Fruit fly (Drosophila melanogaster) whole organism, adult: ENCODE data around the gene Mical.

Experiments used
- CG11617 ChIP-seq: fragments of 200-800 bp; sonication (Bioruptor generic); optimal IDR thresholded peaks from 2 replicates; lab custom pipeline; 2017; ENCODE audit warnings: mild to moderate bottlenecking, missing biosample characterization, missing genetic modification reagents, missing genetic modification characterization
- CG12768 ChIP-seq: fragments of 200-800 bp; sonication (Bioruptor generic); optimal IDR thresholded peaks from 2 replicates; lab custom pipeline; 2017; ENCODE audit warnings: missing biosample characterization, missing genetic modification characterization, mild to moderate bottlenecking, moderate library complexity, missing genetic modification reagents
- CG14711 ChIP-seq: fragments of 200-800 bp; sonication (Bioruptor generic); optimal IDR thresholded peaks from 2 replicates; lab custom pipeline; 2018; ENCODE audit warnings: missing biosample characterization, mild to moderate bottlenecking, missing genetic modification characterization, moderate library complexity
- CG1620 ChIP-seq: fragments of 200-800 bp; sonication (Bioruptor generic); optimal IDR thresholded peaks from 2 replicates; lab custom pipeline; 2016; ENCODE audit warnings: missing biosample characterization, missing genetic modification characterization
- CG33017 ChIP-seq: fragments of 200-800 bp; sonication (Bioruptor generic); optimal IDR thresholded peaks from 2 replicates; lab custom pipeline; 2018; ENCODE audit warnings: missing biosample characterization, mild to moderate bottlenecking, missing genetic modification characterization, moderate library complexity
- CG5204 ChIP-seq: fragments of 200-800 bp; sonication (Bioruptor generic); optimal IDR thresholded peaks from 2 replicates; lab custom pipeline; 2016; ENCODE audit warnings: missing biosample characterization, missing genetic modification characterization
- CG7045 ChIP-seq: fragments of 200-800 bp; sonication (Bioruptor generic); optimal IDR thresholded peaks from 2 replicates; lab custom pipeline; 2017; ENCODE audit warnings: missing biosample characterization, mild to moderate bottlenecking, missing genetic modification characterization
- CG7101 ChIP-seq: fragments of 200-800 bp; sonication (Bioruptor generic); optimal IDR thresholded peaks from 2 replicates; lab custom pipeline; 2018; ENCODE audit warnings: missing biosample characterization, mild to moderate bottlenecking, missing genetic modification characterization, moderate library complexity
- Clk ChIP-seq: fragments of 200-800 bp; sonication (Bioruptor generic); optimal IDR thresholded peaks from 2 replicates; lab custom pipeline; 2017; ENCODE audit warnings: missing biosample characterization, missing genetic modification characterization
- Crg-1 ChIP-seq: fragments of 200-800 bp; sonication (Bioruptor generic); optimal IDR thresholded peaks from 2 replicates; lab custom pipeline; 2016; ENCODE audit warnings: missing biosample characterization, missing genetic modification characterization
- Hr96 ChIP-seq: fragments of 200-800 bp; sonication (Bioruptor generic); optimal IDR thresholded peaks from 2 replicates; lab custom pipeline; 2016; ENCODE audit warnings: missing biosample characterization, missing genetic modification characterization
- Mnt ChIP-seq: fragments of 200-800 bp; sonication (Bioruptor generic); optimal IDR thresholded peaks from 2 replicates; lab custom pipeline; 2016; ENCODE audit warnings: missing biosample characterization, mild to moderate bottlenecking, missing genetic modification characterization
- bab1 ChIP-seq: fragments of 200-800 bp; sonication (Bioruptor generic); optimal IDR thresholded peaks from 3 replicates; lab custom pipeline; 2019; ENCODE audit warnings: missing biosample characterization, mild to moderate bottlenecking, missing genetic modification characterization, moderate library complexity
- cic ChIP-seq: fragments of 200-800 bp; sonication (Bioruptor generic); optimal IDR thresholded peaks from 2 replicates; lab custom pipeline; 2017; ENCODE audit warnings: missing biosample characterization, mild to moderate bottlenecking, missing genetic modification characterization, moderate library complexity
- cnc ChIP-seq, 2 experiments: fragments of >200 bp; optimal IDR thresholded peaks; 2 replicates each; lab custom pipeline; 2017
- kay ChIP-seq: fragments of 200-800 bp; sonication (Bioruptor generic); peaks from one replicate; lab custom pipeline; 2016; ENCODE audit warnings: missing biosample characterization, missing genetic modification characterization, borderline replicate concordance
- ovo ChIP-seq: fragments of 200-800 bp; sonication (Bioruptor generic); optimal IDR thresholded peaks from 2 replicates; lab custom pipeline; 2016; ENCODE audit warnings: missing biosample characterization, missing genetic modification characterization
- pad ChIP-seq: fragments of 200-800 bp; sonication (Bioruptor generic); optimal IDR thresholded peaks from 3 replicates; lab custom pipeline; 2017; ENCODE audit warnings: missing biosample characterization, missing genetic modification characterization, mild to moderate bottlenecking, moderate library complexity, missing genetic modification reagents
- tj ChIP-seq: fragments of 200-800 bp; sonication (Bioruptor generic); optimal IDR thresholded peaks from 3 replicates; lab custom pipeline; 2017; ENCODE audit warnings: missing biosample characterization, mild to moderate bottlenecking, missing genetic modification characterization, moderate library complexity
- toe ChIP-seq: fragments of 200-800 bp; sonication (Bioruptor generic); optimal IDR thresholded peaks from 2 replicates; lab custom pipeline; 2016; ENCODE audit warnings: missing biosample characterization, missing genetic modification characterization

The Mical gene

DNA sequence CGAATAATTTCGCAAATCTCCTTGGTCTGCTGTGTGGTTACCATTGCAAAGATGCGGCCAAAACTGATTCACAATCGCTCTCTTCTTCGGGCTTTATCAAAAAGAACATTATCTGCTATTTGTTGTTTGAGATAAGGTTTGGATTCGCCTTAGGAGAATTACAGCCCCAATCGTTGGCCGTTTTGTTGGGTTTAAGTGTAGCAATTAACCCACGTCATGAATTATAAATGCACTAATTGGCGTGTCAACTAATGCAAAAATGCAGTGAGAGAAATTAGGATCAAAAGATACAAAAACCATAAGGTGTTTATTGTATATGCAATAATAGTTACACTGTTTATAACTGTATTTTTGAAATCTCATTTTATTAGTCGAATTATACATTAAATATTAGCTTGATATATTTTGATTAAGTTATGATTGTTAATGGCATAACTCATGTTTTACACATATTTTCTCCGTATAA lies 32.7 kb upstream of the Mical start, which contains the start of gene Alp13:
TSS of gene Alp13 (minus strand) at position 51 of the 466 bp plus-strand sequence.
- TF ChIP-seq CG14711 (tag; lab: Kevin White, UChicago) = no peak
- peak; percentile 25 for TF ChIP-seq cic (GFP tag; lab: Kevin White, UChicago)
- no peak for TF ChIP-seq CG7045
- TF ChIP-seq CG11617 (GFP tag; lab: Kevin White, UChicago) = peak; percentile 47
- peak; percentile 7 for TF ChIP-seq kay (GFP tag; lab: Kevin White, UChicago)
- TF ChIP-seq cnc (optimal IDR thresholded peaks at IDR 0.05; lab: Kevin White, UChicago) = no peak
- TF ChIP-seq Crg-1 (GFP tag; lab: Kevin White, UChicago) = no peak
- TF ChIP-seq CG1620 = no peak
- no peak for TF ChIP-seq bab1 (GFP tag; lab: Kevin White, UChicago)
- TF ChIP-seq ovo = no peak
- peak; percentile 35 for TF ChIP-seq CG12768 (GFP tag; lab: Kevin White, UChicago)
- TF ChIP-seq tj = no peak
- no peak for TF ChIP-seq toe
- TF ChIP-seq pad = peak; percentile 24
- TF ChIP-seq Hr96 = peak; percentile 21
- no peak for TF ChIP-seq Clk (GFP tag; lab: Kevin White, UChicago)
- TF ChIP-seq CG33017 (tag; lab: Kevin White, UChicago) = peak; percentile 62
- TF ChIP-seq CG7101 = peak; percentile 49
- peak; percentile 53 for TF ChIP-seq CG5204 (GFP tag; lab: Kevin White, UChicago)
- TF ChIP-seq Mnt (GFP tag; lab: Kevin White, UChicago) = no peak

DNA sequence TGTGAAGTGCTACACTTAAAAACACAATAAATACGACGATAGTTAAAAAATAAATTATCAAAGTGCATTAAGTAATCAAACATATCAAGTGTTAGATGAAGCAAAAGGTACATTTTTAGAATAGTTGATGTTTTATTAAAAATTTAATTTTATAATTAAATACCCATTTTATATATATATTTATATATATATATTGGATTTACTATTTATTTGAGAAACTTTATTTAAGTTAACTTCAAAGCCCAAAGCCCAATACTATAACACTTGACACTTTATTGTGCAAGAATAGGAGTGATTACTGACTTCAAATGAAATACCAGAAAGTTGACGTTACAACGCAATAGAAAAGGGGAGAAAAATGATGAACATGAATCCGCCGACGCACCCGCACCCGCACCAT lies 28.1 kb upstream of the Mical start, which contains the start of gene nerfin-2:
TSS of gene nerfin-2 (plus strand) at position 301 of the 400 bp plus-strand sequence.
- TF ChIP-seq Hr96 = no peak
- TF ChIP-seq bab1 (GFP tag; lab: Kevin White, UChicago) = no peak
- no peak for TF ChIP-seq CG14711 (tag; lab: Kevin White, UChicago)
- no peak for TF ChIP-seq CG5204 (GFP tag; lab: Kevin White, UChicago)
- no peak for TF ChIP-seq Crg-1 (GFP tag; lab: Kevin White, UChicago)
- no peak for TF ChIP-seq kay (GFP tag; lab: Kevin White, UChicago)
- no peak for TF ChIP-seq pad
- TF ChIP-seq CG1620 = no peak

DNA sequence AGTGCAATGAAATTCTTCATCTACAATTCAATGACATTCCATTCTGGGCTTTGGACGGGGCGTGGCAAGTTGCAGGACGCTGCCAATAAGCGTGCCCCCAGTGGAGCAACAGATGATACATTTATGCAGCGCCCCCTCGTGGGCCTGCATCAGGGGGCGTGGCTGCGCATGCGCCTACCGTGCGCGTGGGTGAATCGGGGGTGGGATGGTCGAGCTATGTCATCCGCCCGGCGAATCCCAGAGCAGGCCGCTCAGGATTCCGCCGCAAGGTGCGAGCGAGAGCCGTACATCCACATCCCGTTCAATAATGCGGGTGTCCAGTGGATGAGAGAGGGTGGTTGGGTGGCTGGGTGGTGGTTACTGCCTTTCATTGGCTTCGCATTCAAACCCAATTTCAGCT lies 27.5 kb upstream of the Mical start:
- TF ChIP-seq CG11617 (GFP tag; lab: Kevin White, UChicago) = no peak
- TF ChIP-seq bab1 (GFP tag; lab: Kevin White, UChicago) = no peak
- no peak for TF ChIP-seq ovo
- no peak for TF ChIP-seq Crg-1 (GFP tag; lab: Kevin White, UChicago)
- TF ChIP-seq CG5204 (GFP tag; lab: Kevin White, UChicago) = no peak
- TF ChIP-seq CG7045 = no peak
- no peak for TF ChIP-seq CG12768 (GFP tag; lab: Kevin White, UChicago)
- no peak for TF ChIP-seq CG14711 (tag; lab: Kevin White, UChicago)
- TF ChIP-seq Hr96 = no peak
- no peak for TF ChIP-seq tj
- no peak for TF ChIP-seq toe
- TF ChIP-seq Mnt (GFP tag; lab: Kevin White, UChicago) = no peak
- no peak for TF ChIP-seq CG33017 (tag; lab: Kevin White, UChicago)
- no peak for TF ChIP-seq kay (GFP tag; lab: Kevin White, UChicago)
- no peak for TF ChIP-seq cnc (optimal IDR thresholded peaks at IDR 0.05; lab: Kevin White, UChicago)
- TF ChIP-seq pad = no peak
- no peak for TF ChIP-seq Clk (GFP tag; lab: Kevin White, UChicago)
- TF ChIP-seq CG1620 = no peak

DNA sequence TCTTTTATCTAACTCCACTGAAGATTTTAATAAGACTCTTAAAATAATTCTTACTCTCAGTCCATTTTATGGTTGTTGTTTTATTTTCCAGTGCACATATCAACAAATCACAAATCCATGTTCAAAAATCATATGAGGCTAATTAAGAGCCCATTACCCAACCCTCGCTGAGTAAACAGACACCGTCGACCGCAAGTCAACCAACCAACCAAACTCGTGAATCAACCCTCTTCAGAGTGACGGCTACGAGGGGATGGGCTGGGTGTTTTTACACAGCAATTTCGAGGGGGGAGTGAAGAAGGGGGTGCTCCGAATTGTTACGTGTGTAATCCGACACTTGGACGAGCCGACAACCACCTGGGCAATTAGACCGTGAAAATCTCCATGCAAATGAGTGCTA lies 26.1 kb upstream of the Mical start:
- no peak for TF ChIP-seq toe
- no peak for TF ChIP-seq CG33017 (tag; lab: Kevin White, UChicago)
- TF ChIP-seq tj = no peak
- TF ChIP-seq Mnt (GFP tag; lab: Kevin White, UChicago) = no peak
- no peak for TF ChIP-seq CG14711 (tag; lab: Kevin White, UChicago)
- TF ChIP-seq CG5204 (GFP tag; lab: Kevin White, UChicago) = no peak
- TF ChIP-seq CG1620 = no peak
- TF ChIP-seq cnc (optimal IDR thresholded peaks at IDR 0.05; lab: Kevin White, UChicago) = no peak
- no peak for TF ChIP-seq pad
- TF ChIP-seq Hr96 = no peak
- TF ChIP-seq CG11617 (GFP tag; lab: Kevin White, UChicago) = no peak
- TF ChIP-seq CG7101 = no peak
- TF ChIP-seq bab1 (GFP tag; lab: Kevin White, UChicago) = no peak
- TF ChIP-seq ovo = no peak
- TF ChIP-seq CG12768 (GFP tag; lab: Kevin White, UChicago) = no peak
- no peak for TF ChIP-seq kay (GFP tag; lab: Kevin White, UChicago)
- TF ChIP-seq cic (GFP tag; lab: Kevin White, UChicago) = no peak

DNA sequence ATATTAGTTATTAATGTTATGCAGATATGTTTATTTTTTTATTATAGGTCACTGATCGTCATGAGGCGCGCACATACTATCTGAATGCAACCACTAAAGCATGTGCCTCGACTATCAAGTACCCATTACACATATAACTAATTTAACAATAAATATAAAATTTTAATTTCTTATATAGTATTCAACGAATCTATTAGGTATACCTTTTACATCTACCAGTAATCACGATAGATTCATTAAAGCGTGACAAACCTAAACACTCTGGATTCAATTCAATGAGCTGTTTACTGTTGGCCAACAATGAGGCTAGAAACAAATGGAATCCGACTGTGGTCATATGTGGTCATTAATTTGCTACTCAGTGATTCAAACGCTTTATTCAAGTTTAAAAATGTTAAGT lies 24.9 kb upstream of the Mical start, which contains the start of gene CG33784:
TSS of gene CG33784 (plus strand) at position 301 of the 400 bp plus-strand sequence.
- TF ChIP-seq pad = no peak
- no peak for TF ChIP-seq CG1620
- no peak for TF ChIP-seq Clk (GFP tag; lab: Kevin White, UChicago)
- no peak for TF ChIP-seq Mnt (GFP tag; lab: Kevin White, UChicago)
- no peak for TF ChIP-seq CG33017 (tag; lab: Kevin White, UChicago)
- no peak for TF ChIP-seq CG7045
- TF ChIP-seq CG5204 (GFP tag; lab: Kevin White, UChicago) = no peak
- TF ChIP-seq tj = no peak
- no peak for TF ChIP-seq CG11617 (GFP tag; lab: Kevin White, UChicago)
- no peak for TF ChIP-seq bab1 (GFP tag; lab: Kevin White, UChicago)
- no peak for TF ChIP-seq Crg-1 (GFP tag; lab: Kevin White, UChicago)
- no peak for TF ChIP-seq kay (GFP tag; lab: Kevin White, UChicago)

DNA sequence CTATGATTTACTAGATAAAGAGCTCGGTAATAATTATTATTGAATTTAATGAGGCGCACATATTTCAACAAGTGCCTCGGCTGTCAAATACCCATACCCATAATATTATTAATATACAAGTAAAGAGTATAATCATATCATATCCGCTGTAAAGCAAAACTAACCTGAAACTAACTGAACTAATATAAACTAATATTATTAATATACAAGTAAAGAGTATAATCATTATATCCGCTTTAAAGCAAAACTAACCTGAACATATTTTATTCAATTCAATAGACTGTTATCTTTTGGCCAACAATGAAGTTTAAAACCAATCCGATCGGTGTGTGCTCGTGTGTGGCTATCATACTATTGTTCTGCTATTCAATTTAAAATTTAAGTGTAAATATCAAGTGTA lies 23.8 kb upstream of the Mical start, which contains the start of gene CG33783:
TSS of gene CG33783 (plus strand) at position 301 of the 400 bp plus-strand sequence.
- TF ChIP-seq Clk (GFP tag; lab: Kevin White, UChicago) = no peak
- no peak for TF ChIP-seq Crg-1 (GFP tag; lab: Kevin White, UChicago)
- no peak for TF ChIP-seq cnc (optimal IDR thresholded peaks at IDR 0.05; lab: Kevin White, UChicago)
- TF ChIP-seq Hr96 = no peak
- TF ChIP-seq toe = no peak
- TF ChIP-seq kay (GFP tag; lab: Kevin White, UChicago) = no peak
- no peak for TF ChIP-seq CG5204 (GFP tag; lab: Kevin White, UChicago)
- no peak for TF ChIP-seq CG7101
- TF ChIP-seq pad = no peak
- TF ChIP-seq CG11617 (GFP tag; lab: Kevin White, UChicago) = no peak
- no peak for TF ChIP-seq cic (GFP tag; lab: Kevin White, UChicago)
